Worm (Caenorhabditis elegans): ENCODE measurements around the gene srh-125.
"Not testable (repeated sequence)": the region's sequence is repeated elsewhere in the genome, so short reads cannot be mapped to it uniquely, and the experiment has no call there.

- not testable (repeated sequence) for TF ChIP-seq dpl-1 (GFP tag; optimal IDR thresholded peaks at IDR 0.05); Y75B8A.6 (GFP tag; IDR thresholded peaks at IDR 0.05); zag-1 (tag; optimal IDR thresholded peaks at IDR 0.05); ZK546.5 (tag; optimal IDR thresholded peaks at IDR 0.05); dmd-8 (GFP tag; IDR thresholded peaks at IDR 0.05); nhr-76 (tag; optimal IDR thresholded peaks at IDR 0.05); lin-13 (GFP tag; optimal IDR thresholded peaks at IDR 0.05); fos-1 (tag; optimal IDR thresholded peaks at IDR 0.05); pha-4 (GFP tag; IDR thresholded peaks at IDR 0.05); pha-4 (tag; optimal IDR thresholded peaks at IDR 0.05); lsy-2 (tag; optimal IDR thresholded peaks at IDR 0.05); T26A8.4 (GFP tag; IDR thresholded peaks at IDR 0.05); mdl-1 (tag; optimal IDR thresholded peaks at IDR 0.05)
Measured at ce11 chrV:7443480-7443879, 33.2 kb downstream of the srh-125 start.
